Fruit fly (Drosophila melanogaster) whole organism, embryonic: Measurements from ENCODE around the gene CG4653.

ENCODE experiments used
- Blimp-1 ChIP-seq: fragments of 200-800 bp; sonication (Bioruptor generic); optimal IDR thresholded peaks from 3 replicates; lab custom pipeline; 2018; ENCODE audit warnings: missing biosample characterization, missing genetic modification characterization, mild to moderate bottlenecking, moderate library complexity, missing genetic modification reagents
- BtbVII ChIP-seq: fragments of 200-800 bp; sonication (Bioruptor generic); optimal IDR thresholded peaks from 3 replicates; lab custom pipeline; 2017; ENCODE audit warnings: missing biosample characterization, mild to moderate bottlenecking, missing genetic modification characterization
- CG10366 ChIP-seq: fragments of 200-800 bp; sonication (Bioruptor generic); IDR thresholded peaks from 2 replicates; pipeline ENCODE4 v1.3.6; 2022; ENCODE audit warnings: missing biosample characterization, missing genetic modification characterization
- CG11085 ChIP-seq: fragments of 200-800 bp; sonication (Bioruptor generic); IDR thresholded peaks from 2 replicates; pipeline ENCODE4 v1.3.6; 2022; ENCODE audit warnings: missing biosample characterization, missing genetic modification characterization
- CG13123 ChIP-seq: fragments of 200-800 bp; sonication (Bioruptor generic); optimal IDR thresholded peaks from 2 replicates; lab custom pipeline; 2016; ENCODE audit warnings: missing biosample characterization, missing genetic modification characterization
- CG13296 ChIP-seq: fragments of 200-800 bp; sonication (Bioruptor generic); optimal IDR thresholded peaks from 3 replicates; lab custom pipeline; 2018; ENCODE audit warnings: missing biosample characterization, mild to moderate bottlenecking, missing genetic modification characterization
- CG16779 ChIP-seq: fragments of 200-800 bp; sonication (Bioruptor generic); IDR thresholded peaks from 2 replicates; pipeline ENCODE4 v1.3.6; 2022; ENCODE audit warnings: missing biosample characterization, missing genetic modification characterization
- CG17568 ChIP-seq: fragments of 200-800 bp; sonication (Bioruptor generic); optimal IDR thresholded peaks from 2 replicates; lab custom pipeline; 2018; ENCODE audit warnings: missing biosample characterization, mild to moderate bottlenecking, missing genetic modification characterization, moderate library complexity
- CG2129 ChIP-seq: fragments of 200-800 bp; sonication (Bioruptor generic); IDR thresholded peaks from 2 replicates; pipeline ENCODE4 v1.3.6; 2022; ENCODE audit warnings: missing biosample characterization, missing genetic modification characterization; ENCODE audit not compliant: partially characterized antibody
- CG2678 ChIP-seq: fragments of 200-800 bp; sonication (Bioruptor generic); optimal IDR thresholded peaks from 3 replicates; lab custom pipeline; 2019; ENCODE audit warnings: missing biosample characterization, mild to moderate bottlenecking, missing genetic modification characterization, moderate library complexity
- CG30431 ChIP-seq: fragments of 200-800 bp; sonication (Bioruptor generic); optimal IDR thresholded peaks from 2 replicates; lab custom pipeline; 2017; ENCODE audit warnings: missing biosample characterization, missing genetic modification characterization
- CG3065 ChIP-seq: fragments of 200-800 bp; sonication (Bioruptor generic); optimal IDR thresholded peaks from 2 replicates; lab custom pipeline; 2016; ENCODE audit warnings: missing biosample characterization, missing genetic modification characterization
- CG31224 ChIP-seq: fragments of 200-800 bp; sonication (Bioruptor generic); IDR thresholded peaks from 2 replicates; pipeline ENCODE4 v1.3.6; 2022; ENCODE audit warnings: missing biosample characterization, missing genetic modification characterization
- CG4730 ChIP-seq: fragments of 200-800 bp; sonication (Bioruptor generic); IDR thresholded peaks from 2 replicates; pipeline ENCODE4 v1.3.6; 2022; ENCODE audit warnings: missing biosample characterization, missing genetic modification characterization
- CG5180 ChIP-seq: fragments of 200-800 bp; sonication (Bioruptor generic); optimal IDR thresholded peaks from 3 replicates; lab custom pipeline; 2017; ENCODE audit warnings: missing biosample characterization, missing genetic modification characterization, mild to moderate bottlenecking, moderate library complexity, missing genetic modification reagents
- CG6689 ChIP-seq: fragments of 200-800 bp; sonication (Bioruptor generic); IDR thresholded peaks from 2 replicates; pipeline ENCODE4 v1.3.6; 2022; ENCODE audit warnings: missing biosample characterization, missing genetic modification characterization
- CG7839 ChIP-seq: fragments of 200-800 bp; sonication (Bioruptor generic); optimal IDR thresholded peaks from 3 replicates; lab custom pipeline; 2018; ENCODE audit warnings: missing biosample characterization, mild to moderate bottlenecking, missing genetic modification characterization, moderate library complexity
- CG7963 ChIP-seq: fragments of 200-800 bp; sonication (Bioruptor generic); IDR thresholded peaks from 3 replicates; pipeline ENCODE4 v1.3.6; 2022; ENCODE audit warnings: missing biosample characterization, missing genetic modification characterization; ENCODE audit not compliant: partially characterized antibody
- CG9437 ChIP-seq: fragments of 200-800 bp; sonication (Bioruptor generic); optimal IDR thresholded peaks from 2 replicates; lab custom pipeline; 2018; ENCODE audit warnings: missing biosample characterization, mild to moderate bottlenecking, missing genetic modification characterization
- Dbx ChIP-seq: fragments of 200-800 bp; sonication (Bioruptor generic); IDR thresholded peaks from 3 replicates; pipeline ENCODE4 v1.3.6; 2022; ENCODE audit warnings: missing biosample characterization, missing genetic modification characterization
- Eip74EF ChIP-seq, 2 experiments: fragments of 200-800 bp in 1 of 2; fragments of >200 bp in 1 of 2; sonication (Bioruptor generic) in 1 of 2; optimal IDR thresholded peaks; 2 replicates each; lab custom pipeline; 2017 to 2019; ENCODE audit warnings: missing biosample characterization in 2 of 2, missing genetic modification characterization in 2 of 2, mild to moderate bottlenecking in 1 of 2, moderate library complexity in 1 of 2
- Fer1 ChIP-seq: fragments of 200-800 bp; sonication (Bioruptor generic); optimal IDR thresholded peaks from 2 replicates; lab custom pipeline; 2017; ENCODE audit warnings: missing biosample characterization, mild to moderate bottlenecking, missing genetic modification characterization
- Hsf ChIP-seq: fragments of 200-800 bp; sonication (Bioruptor generic); optimal IDR thresholded peaks from 3 replicates; lab custom pipeline; 2016; ENCODE audit warnings: missing biosample characterization, missing genetic modification characterization
- Meics ChIP-seq: fragments of 200-800 bp; sonication (Bioruptor generic); optimal IDR thresholded peaks from 2 replicates; lab custom pipeline; 2017; ENCODE audit warnings: missing biosample characterization, mild to moderate bottlenecking, missing genetic modification characterization
- NFAT ChIP-seq: fragments of 200-800 bp; sonication (Bioruptor generic); IDR thresholded peaks from 2 replicates; pipeline ENCODE4 v1.3.6; 2022; ENCODE audit warnings: missing biosample characterization, missing genetic modification characterization
- NK7.1 ChIP-seq: fragments of 200-800 bp; sonication (Bioruptor generic); optimal IDR thresholded peaks from 3 replicates; lab custom pipeline; 2016; ENCODE audit warnings: missing biosample characterization, missing genetic modification characterization
- Scr ChIP-seq: fragments of 200-800 bp; sonication (Bioruptor generic); IDR thresholded peaks from 2 replicates; pipeline ENCODE4 v1.3.6; 2022; ENCODE audit warnings: missing biosample characterization, missing genetic modification characterization; ENCODE audit not compliant: partially characterized antibody
- Sry-β ChIP-seq: fragments of 200-800 bp; sonication (Bioruptor generic); optimal IDR thresholded peaks from 2 replicates; lab custom pipeline; 2018; ENCODE audit warnings: missing biosample characterization, mild to moderate bottlenecking, missing genetic modification characterization, moderate library complexity
- Stat92E ChIP-seq, 3 experiments: fragments of >200 bp in 2 of 3; fragments of 200-800 bp in 1 of 3; sonication (Bioruptor generic) in 1 of 3; optimal IDR thresholded peaks; 2 replicates each; lab custom pipeline; 2017 to 2019; ENCODE audit warnings: missing biosample characterization in 3 of 3, missing genetic modification characterization in 3 of 3, mild to moderate bottlenecking in 1 of 3, moderate library complexity in 1 of 3
- YL-1 ChIP-seq: fragments of 200-800 bp; sonication (Bioruptor generic); optimal IDR thresholded peaks from 3 replicates; lab custom pipeline; 2017; ENCODE audit warnings: missing biosample characterization, mild to moderate bottlenecking, missing genetic modification characterization
- al ChIP-seq: fragments of 200-800 bp; sonication (Bioruptor generic); IDR thresholded peaks from 2 replicates; pipeline ENCODE4 v1.3.6; 2022; ENCODE audit warnings: missing biosample characterization, missing genetic modification characterization
- bsh ChIP-seq, 2 experiments: fragments of 200-800 bp; sonication (Bioruptor generic); optimal IDR thresholded peaks; 2 replicates each; lab custom pipeline; 2017 to 2018; ENCODE audit warnings: mild to moderate bottlenecking in 2 of 2, missing biosample characterization in 2 of 2, missing genetic modification characterization in 2 of 2, moderate library complexity in 1 of 2
- corto ChIP-seq: fragments of 200-800 bp; sonication (Bioruptor generic); optimal IDR thresholded peaks from 2 replicates; lab custom pipeline; 2016; ENCODE audit warnings: missing biosample characterization, mild to moderate bottlenecking, missing genetic modification characterization, moderate library complexity
- disco-r ChIP-seq: fragments of 200-800 bp; sonication (Bioruptor generic); optimal IDR thresholded peaks from 2 replicates; lab custom pipeline; 2016; ENCODE audit warnings: missing biosample characterization, missing genetic modification characterization
- en ChIP-seq: fragments of 200-800 bp; sonication (Bioruptor generic); optimal IDR thresholded peaks from 2 replicates; lab custom pipeline; 2016; ENCODE audit warnings: missing biosample characterization, missing genetic modification characterization
- ftz-f1 ChIP-seq: fragments of 200-800 bp; sonication (Bioruptor generic); optimal IDR thresholded peaks from 2 replicates; lab custom pipeline; 2016; ENCODE audit warnings: missing biosample characterization, missing genetic modification characterization
- gro ChIP-seq: fragments of 200-800 bp; sonication (Bioruptor generic); optimal IDR thresholded peaks from 2 replicates; lab custom pipeline; 2016; ENCODE audit warnings: missing biosample characterization, missing genetic modification characterization
- hbn ChIP-seq: fragments of 200-800 bp; sonication (Bioruptor generic); IDR thresholded peaks from 2 replicates; pipeline ENCODE4 v1.3.6; 2022; ENCODE audit warnings: missing biosample characterization, missing genetic modification characterization; ENCODE audit not compliant: partially characterized antibody
- lov ChIP-seq, 2 experiments: fragments of 200-800 bp in 1 of 2; fragments of >200 bp in 1 of 2; sonication (Bioruptor generic) in 1 of 2; IDR thresholded peaks in 1 of 2; optimal IDR thresholded peaks in 1 of 2; 2 replicates in 1 of 2; 3 replicates in 1 of 2; pipeline versions ENCODE4 v1.3.6 to Lab custom; 2017 to 2022; ENCODE audit warnings: missing biosample characterization in 1 of 2, missing genetic modification characterization in 1 of 2
- mirr ChIP-seq: fragments of 200-800 bp; sonication (Bioruptor generic); optimal IDR thresholded peaks from 3 replicates; lab custom pipeline; 2018; ENCODE audit warnings: missing biosample characterization, mild to moderate bottlenecking, missing genetic modification characterization
- ranshi ChIP-seq: fragments of 200-800 bp; sonication (Bioruptor generic); IDR thresholded peaks from 2 replicates; pipeline ENCODE4 v1.3.6; 2022; ENCODE audit warnings: missing biosample characterization, missing genetic modification characterization
- repo ChIP-seq: fragments of 200-800 bp; sonication (Bioruptor generic); optimal IDR thresholded peaks from 2 replicates; lab custom pipeline; 2016; ENCODE audit warnings: missing biosample characterization, missing genetic modification characterization
- salm ChIP-seq: fragments of 200-800 bp; sonication (Bioruptor generic); optimal IDR thresholded peaks from 2 replicates; lab custom pipeline; 2018; ENCODE audit warnings: missing biosample characterization, mild to moderate bottlenecking, missing genetic modification characterization
- scrt ChIP-seq: fragments of 200-800 bp; sonication (Bioruptor generic); optimal IDR thresholded peaks from 2 replicates; lab custom pipeline; 2018; ENCODE audit warnings: missing biosample characterization, mild to moderate bottlenecking, missing genetic modification characterization, moderate library complexity
- sim ChIP-seq: fragments of 200-800 bp; sonication (Bioruptor generic); IDR thresholded peaks from 2 replicates; pipeline ENCODE4 v1.3.6; 2022; ENCODE audit warnings: missing biosample characterization, missing genetic modification characterization
- trem ChIP-seq: fragments of 200-800 bp; optimal IDR thresholded peaks from 3 replicates; lab custom pipeline; 2019; ENCODE audit warnings: missing biosample characterization, mild to moderate bottlenecking, missing genetic modification characterization, moderate library complexity
- unc-4 ChIP-seq: fragments of 200-800 bp; sonication (Bioruptor generic); IDR thresholded peaks from 2 replicates; pipeline ENCODE4 v1.3.6; 2022; ENCODE audit warnings: missing biosample characterization, missing genetic modification characterization; ENCODE audit not compliant: partially characterized antibody
- vnd ChIP-seq: fragments of 200-800 bp; sonication (Bioruptor generic); IDR thresholded peaks from 3 replicates; pipeline ENCODE4 v1.3.6; 2022; ENCODE audit warnings: missing biosample characterization, missing genetic modification characterization; ENCODE audit not compliant: partially characterized antibody

The CG4653 gene

DNA sequence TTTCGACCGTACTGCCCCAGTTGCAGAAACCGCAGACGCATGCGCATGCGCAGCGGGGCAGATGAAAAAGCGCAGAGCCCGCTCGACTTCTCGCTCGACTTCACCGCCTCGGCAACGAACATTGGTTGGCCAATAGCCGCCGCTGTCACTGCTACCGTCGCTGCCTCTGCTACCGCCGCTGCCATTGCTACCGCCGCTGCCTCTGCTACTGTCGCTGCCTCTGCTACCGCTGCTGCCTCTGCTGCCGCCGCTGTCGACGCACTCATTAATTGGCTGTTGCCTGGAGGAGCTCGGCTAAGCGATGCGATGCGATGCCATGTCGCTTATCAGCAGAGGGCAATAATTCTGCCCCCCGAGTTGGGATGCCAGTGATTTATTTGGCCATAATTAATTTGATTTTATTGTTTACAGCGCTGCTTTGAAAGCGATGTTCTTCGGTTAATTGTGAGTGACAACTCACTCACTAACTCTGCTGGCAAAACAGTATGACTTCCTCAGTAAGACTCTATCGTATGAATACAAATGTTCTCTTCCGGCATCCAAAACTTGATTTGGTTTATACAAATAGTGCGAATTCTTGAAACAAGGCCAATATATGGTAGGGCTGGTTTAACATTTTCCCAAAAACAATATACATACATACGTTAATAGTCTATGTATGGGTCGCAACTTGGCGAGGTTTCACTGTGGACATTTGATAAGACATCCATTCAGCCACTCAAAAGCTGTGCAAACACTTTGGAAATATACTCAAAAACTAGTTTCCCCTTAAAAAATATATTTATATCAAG is 33.0 kb upstream of the CG4653 start (continued):
- TF ChIP-seq corto (GFP tag; lab: Kevin White, UChicago) (no peak), CG9437 (GFP tag; lab: Kevin White, UChicago) (no peak), YL-1 (GFP tag; lab: Kevin White, UChicago) (no peak), BtbVII (GFP tag; lab: Kevin White, UChicago) (no peak), ftz-f1 (no peak), Eip74EF (GFP tag; optimal IDR thresholded peaks at IDR 0.05; lab: Kevin White, UChicago) (peak in 1 of 2 experiments; percentile 10), bsh (GFP tag; optimal IDR thresholded peaks at IDR 0.05; lab: Kevin White, UChicago) (peak in 1 of 2 experiments; percentile 20), CG5180 (GFP tag; lab: Kevin White, UChicago) (no peak), gro (GFP tag; lab: Kevin White, UChicago) (no peak), CG31224 (GFP tag; lab: Robert Waterston, UW) (no peak), scrt (GFP tag; lab: Kevin White, UChicago) (no peak), Meics (GFP tag; lab: Kevin White, UChicago) (peak; percentile 36), CG13123 (no peak), ranshi (GFP tag; lab: Robert Waterston, UW) (peak; percentile 32; the same call in 1 of the 2 replicates), vnd (GFP tag; lab: Robert Waterston, UW) (no peak), CG30431 (GFP tag; lab: Kevin White, UChicago) (no peak), Fer1 (peak; percentile 27), en (GFP tag; lab: Kevin White, UChicago) (no peak), unc-4 (GFP tag; lab: Robert Waterston, UW) (no peak), mirr (no peak), salm (no peak), CG2678 (tag; lab: Kevin White, UChicago) (peak; percentile 53), NK7.1 (GFP tag; lab: Kevin White, UChicago) (no peak), CG7839 (tag; lab: Kevin White, UChicago) (peak; percentile 48), CG16779 (GFP tag; lab: Robert Waterston, UW) (no peak), CG3065 (GFP tag; lab: Kevin White, UChicago) (no peak), Stat92E (GFP tag; optimal IDR thresholded peaks at IDR 0.05; lab: Kevin White, UChicago) (no peak), disco-r (GFP tag; lab: Kevin White, UChicago) (no peak), Blimp-1 (no peak), CG7963 (GFP tag; lab: Robert Waterston, UW) (no peak), sim (GFP tag; lab: Robert Waterston, UW) (no peak), repo (no peak), CG13296 (GFP tag; lab: Kevin White, UChicago) (no peak), CG6689 (GFP tag; lab: Robert Waterston, UW) (no peak), Sry-β (GFP tag; lab: Kevin White, UChicago) (no peak), al (no peak), lov (optimal IDR thresholded peaks at IDR 0.05; lab: Kevin White, UChicago) (no peak), lov (GFP tag; IDR thresholded peaks at IDR 0.05; lab: Robert Waterston, UW) (no peak), CG4730 (GFP tag; lab: Robert Waterston, UW) (no peak), hbn (GFP tag; lab: Robert Waterston, UW) (no peak), trem (tag; lab: Kevin White, UChicago) (no peak), Dbx (GFP tag; lab: Robert Waterston, UW) (no peak), NFAT (GFP tag; lab: Robert Waterston, UW) (no peak), CG17568 (GFP tag; lab: Kevin White, UChicago) (no peak), CG2129 (no peak), CG11085 (GFP tag; lab: Robert Waterston, UW) (no peak), Hsf (GFP tag; lab: Kevin White, UChicago) (no peak), Scr (GFP tag; lab: Robert Waterston, UW) (no peak), CG10366 (GFP tag; lab: Robert Waterston, UW) (no peak)
